Fruit fly (Drosophila melanogaster) whole organism, embryonic: ENCODE measurements around the gene CG14339.

Source experiments
- Abd-B ChIP-seq: fragments of 200-800 bp; sonication (Bioruptor generic); optimal IDR thresholded peaks from 2 replicates; lab custom pipeline; 2018; ENCODE audit warnings: missing biosample characterization, mild to moderate bottlenecking, missing genetic modification characterization, moderate library complexity
- B-H1 ChIP-seq: fragments of 200-800 bp; sonication (Bioruptor generic); IDR thresholded peaks from 3 replicates; pipeline ENCODE4 v1.3.6; 2022; ENCODE audit warnings: missing biosample characterization, missing genetic modification characterization
- Blimp-1 ChIP-seq: fragments of 200-800 bp; sonication (Bioruptor generic); optimal IDR thresholded peaks from 3 replicates; lab custom pipeline; 2018; ENCODE audit warnings: missing biosample characterization, missing genetic modification characterization, mild to moderate bottlenecking, moderate library complexity, missing genetic modification reagents
- Bteb2 ChIP-seq: fragments of 200-800 bp; sonication (Bioruptor generic); optimal IDR thresholded peaks from 2 replicates; lab custom pipeline; 2016; ENCODE audit warnings: missing biosample characterization, missing genetic modification characterization
- CG1024 ChIP-seq: fragments of 200-800 bp; sonication (Bioruptor generic); IDR thresholded peaks from 2 replicates; pipeline ENCODE4 v1.3.6; 2022; ENCODE audit warnings: missing biosample characterization, missing genetic modification characterization
- CG10565 ChIP-seq: fragments of 200-800 bp; sonication (Bioruptor generic); optimal IDR thresholded peaks from 3 replicates; lab custom pipeline; 2016; ENCODE audit warnings: missing biosample characterization, mild to moderate bottlenecking, missing genetic modification characterization
- CG11504 ChIP-seq: fragments of 200-800 bp; sonication (Bioruptor generic); optimal IDR thresholded peaks from 3 replicates; lab custom pipeline; 2019; ENCODE audit warnings: missing biosample characterization, mild to moderate bottlenecking, missing genetic modification characterization, moderate library complexity
- CG11723 ChIP-seq: fragments of 200-800 bp; sonication (Bioruptor generic); optimal IDR thresholded peaks from 2 replicates; lab custom pipeline; 2017; ENCODE audit warnings: missing biosample characterization, mild to moderate bottlenecking, missing genetic modification characterization
- CG12659 ChIP-seq: fragments of 200-800 bp; sonication (Bioruptor generic); optimal IDR thresholded peaks from 3 replicates; lab custom pipeline; 2017; ENCODE audit warnings: mild to moderate bottlenecking, missing biosample characterization, missing genetic modification reagents, missing genetic modification characterization
- CG1529 ChIP-seq: fragments of 200-800 bp; sonication (Bioruptor generic); optimal IDR thresholded peaks from 3 replicates; lab custom pipeline; 2018; ENCODE audit warnings: missing biosample characterization, missing genetic modification characterization
- CG15479 ChIP-seq: fragments of 200-800 bp; sonication (Bioruptor generic); optimal IDR thresholded peaks from 3 replicates; lab custom pipeline; 2019; ENCODE audit warnings: missing biosample characterization, mild to moderate bottlenecking, missing genetic modification characterization, moderate library complexity
- CG17802 ChIP-seq: fragments of 200-800 bp; sonication (Bioruptor generic); optimal IDR thresholded peaks from 2 replicates; lab custom pipeline; 2018; ENCODE audit warnings: missing biosample characterization, mild to moderate bottlenecking, missing genetic modification characterization, moderate library complexity
- CG5180 ChIP-seq: fragments of 200-800 bp; sonication (Bioruptor generic); optimal IDR thresholded peaks from 3 replicates; lab custom pipeline; 2017; ENCODE audit warnings: missing biosample characterization, missing genetic modification characterization, mild to moderate bottlenecking, moderate library complexity, missing genetic modification reagents
- CG5245 ChIP-seq: fragments of 200-800 bp; sonication (Bioruptor generic); optimal IDR thresholded peaks from 3 replicates; lab custom pipeline; 2016; ENCODE audit warnings: missing biosample characterization, missing genetic modification characterization
- CG6689 ChIP-seq: fragments of 200-800 bp; sonication (Bioruptor generic); IDR thresholded peaks from 2 replicates; pipeline ENCODE4 v1.3.6; 2022; ENCODE audit warnings: missing biosample characterization, missing genetic modification characterization
- CG6765 ChIP-seq: fragments of 200-800 bp; sonication (Bioruptor generic); optimal IDR thresholded peaks from 3 replicates; lab custom pipeline; 2017; ENCODE audit warnings: missing biosample characterization, mild to moderate bottlenecking, missing genetic modification characterization
- CG7372 ChIP-seq: fragments of 200-800 bp; sonication (Bioruptor generic); IDR thresholded peaks from 2 replicates; pipeline ENCODE4 v1.3.6; 2022; ENCODE audit warnings: missing biosample characterization, missing genetic modification characterization
- CG8478 ChIP-seq: fragments of >200 bp; optimal IDR thresholded peaks from 2 replicates; lab custom pipeline; 2018
- CG9876 ChIP-seq: fragments of 200-800 bp; sonication (Bioruptor generic); optimal IDR thresholded peaks from 2 replicates; lab custom pipeline; 2016; ENCODE audit warnings: missing biosample characterization, missing genetic modification characterization
- Elba2 ChIP-seq: fragments of 200-800 bp; sonication (Bioruptor generic); optimal IDR thresholded peaks from 3 replicates; lab custom pipeline; 2016; ENCODE audit warnings: missing biosample characterization, missing genetic modification characterization
- Gsc ChIP-seq: fragments of 200-800 bp; sonication (Bioruptor generic); IDR thresholded peaks from 2 replicates; pipeline ENCODE4 v1.3.6; 2022; ENCODE audit warnings: missing biosample characterization, missing genetic modification characterization
- Hmr ChIP-seq: fragments of 200-800 bp; sonication (Bioruptor generic); optimal IDR thresholded peaks from 3 replicates; lab custom pipeline; 2017; ENCODE audit warnings: mild to moderate bottlenecking, missing biosample characterization, missing genetic modification reagents, missing genetic modification characterization
- Jarid2 ChIP-seq: fragments of 200-800 bp; sonication (Bioruptor generic); optimal IDR thresholded peaks from 3 replicates; lab custom pipeline; 2017; ENCODE audit warnings: mild to moderate bottlenecking, missing biosample characterization, missing genetic modification reagents, missing genetic modification characterization
- Lim3 ChIP-seq: fragments of 200-800 bp; sonication (Bioruptor generic); IDR thresholded peaks from 2 replicates; pipeline ENCODE4 v1.3.6; 2022; ENCODE audit warnings: missing biosample characterization, missing genetic modification characterization
- Lpt ChIP-seq: fragments of >200 bp; optimal IDR thresholded peaks from 2 replicates; lab custom pipeline; 2018; ENCODE audit warnings: missing biosample characterization, missing genetic modification characterization
- MBD-R2 ChIP-seq: fragments of 200-800 bp; sonication (Bioruptor generic); IDR thresholded peaks from 2 replicates; pipeline ENCODE4 v1.3.6; 2022; ENCODE audit warnings: missing biosample characterization, missing genetic modification characterization
- Max ChIP-seq: fragments of 200-800 bp; sonication (Bioruptor generic); optimal IDR thresholded peaks from 2 replicates; lab custom pipeline; 2016; ENCODE audit warnings: missing biosample characterization, mild to moderate bottlenecking, missing genetic modification characterization
- Sin3A ChIP-seq: fragments of >200 bp; optimal IDR thresholded peaks from 2 replicates; lab custom pipeline; 2018
- ato ChIP-seq: fragments of 200-800 bp; sonication (Bioruptor generic); IDR thresholded peaks from 2 replicates; pipeline ENCODE4 v1.3.6; 2022; ENCODE audit warnings: missing biosample characterization, missing genetic modification characterization; ENCODE audit not compliant: partially characterized antibody
- bbx ChIP-seq: fragments of 200-800 bp; sonication (Bioruptor generic); IDR thresholded peaks from 2 replicates; pipeline ENCODE4 v1.3.6; 2022; ENCODE audit warnings: missing biosample characterization, missing genetic modification characterization; ENCODE audit not compliant: partially characterized antibody
- caup ChIP-seq: fragments of 200-800 bp; sonication (Bioruptor generic); optimal IDR thresholded peaks from 3 replicates; lab custom pipeline; 2017; ENCODE audit warnings: missing biosample characterization, mild to moderate bottlenecking, missing genetic modification characterization, moderate library complexity; ENCODE audit not compliant: severe bottlenecking
- chm ChIP-seq: fragments of 200-800 bp; sonication (Bioruptor generic); IDR thresholded peaks from 2 replicates; pipeline ENCODE4 v1.3.6; 2022; ENCODE audit warnings: missing biosample characterization, missing genetic modification characterization
- danr ChIP-seq: fragments of 200-800 bp; sonication (Bioruptor generic); IDR thresholded peaks from 2 replicates; pipeline ENCODE4 v1.3.6; 2022; ENCODE audit warnings: missing biosample characterization, missing genetic modification characterization
- disco-r ChIP-seq: fragments of 200-800 bp; sonication (Bioruptor generic); optimal IDR thresholded peaks from 2 replicates; lab custom pipeline; 2016; ENCODE audit warnings: missing biosample characterization, missing genetic modification characterization
- dmrt99B ChIP-seq: fragments of 200-800 bp; sonication (Bioruptor generic); optimal IDR thresholded peaks from 2 replicates; lab custom pipeline; 2018; ENCODE audit warnings: missing biosample characterization, mild to moderate bottlenecking, missing genetic modification characterization, moderate library complexity
- dysf ChIP-seq: fragments of 200-800 bp; sonication (Bioruptor generic); IDR thresholded peaks from 3 replicates; pipeline ENCODE4 v1.3.6; 2022; ENCODE audit warnings: missing biosample characterization, missing genetic modification characterization
- gce ChIP-seq: fragments of 200-800 bp; sonication (Bioruptor generic); IDR thresholded peaks from 3 replicates; pipeline ENCODE4 v1.3.6; 2022; ENCODE audit warnings: missing biosample characterization, missing genetic modification characterization
- gfzf ChIP-seq: fragments of 200-800 bp; sonication (Bioruptor generic); optimal IDR thresholded peaks from 2 replicates; lab custom pipeline; 2016; ENCODE audit warnings: missing biosample characterization, mild to moderate bottlenecking, missing genetic modification characterization, moderate library complexity
- hth ChIP-seq: fragments of >200 bp; optimal IDR thresholded peaks from 2 replicates; lab custom pipeline; 2017; ENCODE audit warnings: inconsistent platforms
- klu ChIP-seq: fragments of 200-800 bp; sonication (Bioruptor generic); IDR thresholded peaks from 2 replicates; pipeline ENCODE4 v1.3.6; 2022; ENCODE audit warnings: missing biosample characterization, missing genetic modification characterization
- maf-S ChIP-seq: fragments of 200-800 bp; sonication (Bioruptor generic); optimal IDR thresholded peaks from 2 replicates; lab custom pipeline; 2016; ENCODE audit warnings: missing biosample characterization, missing genetic modification characterization
- org-1 ChIP-seq: fragments of 200-800 bp; sonication (Bioruptor generic); optimal IDR thresholded peaks from 2 replicates; lab custom pipeline; 2017; ENCODE audit warnings: missing biosample characterization, missing genetic modification characterization
- pros ChIP-seq: fragments of 200-800 bp; sonication (Bioruptor generic); optimal IDR thresholded peaks from 3 replicates; lab custom pipeline; 2019; ENCODE audit warnings: missing biosample characterization, mild to moderate bottlenecking, missing genetic modification characterization, moderate library complexity
- ranshi ChIP-seq: fragments of 200-800 bp; sonication (Bioruptor generic); IDR thresholded peaks from 2 replicates; pipeline ENCODE4 v1.3.6; 2022; ENCODE audit warnings: missing biosample characterization, missing genetic modification characterization
- schlank ChIP-seq: fragments of 200-800 bp; sonication (Bioruptor generic); optimal IDR thresholded peaks from 2 replicates; lab custom pipeline; 2018; ENCODE audit warnings: missing biosample characterization, mild to moderate bottlenecking, missing genetic modification characterization
- sisA ChIP-seq: fragments of 200-800 bp; sonication (Bioruptor generic); IDR thresholded peaks from 2 replicates; pipeline ENCODE4 v1.3.6; 2022; ENCODE audit warnings: missing biosample characterization, missing genetic modification characterization
- slp2 ChIP-seq: fragments of 200-800 bp; sonication (Bioruptor generic); optimal IDR thresholded peaks from 2 replicates; lab custom pipeline; 2016; ENCODE audit warnings: missing biosample characterization, missing genetic modification characterization
- sug ChIP-seq: fragments of 200-800 bp; optimal IDR thresholded peaks from 2 replicates; lab custom pipeline; 2019; ENCODE audit warnings: missing biosample characterization, mild to moderate bottlenecking, missing genetic modification characterization, moderate library complexity
- tin ChIP-seq: fragments of 200-800 bp; sonication (Bioruptor generic); optimal IDR thresholded peaks from 3 replicates; lab custom pipeline; 2016; ENCODE audit warnings: missing biosample characterization, missing genetic modification characterization

CG14339 gene

dm6 chr2L:1128932-1129887, 20.9 kb downstream of the CG14339 start, which contains the start of the genes Pino and TBC1D23 (continued):
- TF ChIP-seq CG6765 (no peak), tin (GFP tag; lab: Kevin White, UChicago) (peak; percentile 69), CG1024 (GFP tag; lab: Robert Waterston, UW) (0 out of 2 replicates have a peak, but pooled peaks have one; percentile 34), CG5180 (GFP tag; lab: Kevin White, UChicago) (no peak), dmrt99B (peak; percentile 65), sisA (peak; percentile 59), gfzf (GFP tag; lab: Kevin White, UChicago) (no peak), CG17802 (no peak), Abd-B (peak; percentile 74), klu (GFP tag; lab: Robert Waterston, UW) (peak; percentile 62; the same call in 1 of the 2 replicates), Elba2 (GFP tag; lab: Kevin White, UChicago) (peak; percentile 12), Blimp-1 (peak; percentile 53), B-H1 (GFP tag; lab: Robert Waterston, UW) (peak; percentile 42; the same call in 2 of the 3 replicates), danr (GFP tag; lab: Robert Waterston, UW) (peak; percentile 38; the same call in 1 of the 2 replicates), gce (no peak), hth (lab: Kevin White, UChicago) (no peak), Sin3A (lab: Kevin White, UChicago) (no peak), MBD-R2 (GFP tag; lab: Robert Waterston, UW) (peak; percentile 26; the same call in 1 of the 2 replicates), caup (GFP tag; lab: Kevin White, UChicago) (peak; percentile 45), CG1529 (peak; percentile 30), CG6689 (GFP tag; lab: Robert Waterston, UW) (peak; percentile 68), Lim3 (no peak), org-1 (GFP tag; lab: Kevin White, UChicago) (peak; percentile 21), CG7372 (GFP tag; lab: Robert Waterston, UW) (peak; percentile 61; the same call in 1 of the 2 replicates), bbx (peak; percentile 31; the same call in 1 of the 2 replicates), Hmr (GFP tag; lab: Kevin White, UChicago) (peak; percentile 79), pros (GFP tag; lab: Kevin White, UChicago) (no peak), slp2 (GFP tag; lab: Kevin White, UChicago) (peak; percentile 15), dysf (GFP tag; lab: Robert Waterston, UW) (peak; percentile 79), Gsc (no peak), ranshi (GFP tag; lab: Robert Waterston, UW) (peak; percentile 71; the same call in 1 of the 2 replicates), chm (GFP tag; lab: Robert Waterston, UW) (no peak), ato (GFP tag; lab: Robert Waterston, UW) (no peak), CG8478 (lab: Kevin White, UChicago) (no peak), CG10565 (GFP tag; lab: Kevin White, UChicago) (no peak), Bteb2 (no peak), Lpt (GFP tag; lab: Kevin White, UChicago) (no peak), Max (GFP tag; lab: Kevin White, UChicago) (peak; percentile 29), CG5245 (GFP tag; lab: Kevin White, UChicago) (peak; percentile 49), sug (peak; percentile 83), maf-S (GFP tag; lab: Kevin White, UChicago) (no peak), CG11504 (tag; lab: Kevin White, UChicago) (peak; percentile 75), CG15479 (GFP tag; lab: Kevin White, UChicago) (no peak), CG11723 (GFP tag; lab: Kevin White, UChicago) (peak; percentile 46), CG12659 (peak; percentile 76), schlank (no peak), CG9876 (GFP tag; lab: Kevin White, UChicago) (no peak), disco-r (no peak), Jarid2 (no peak)
